Worm (Caenorhabditis elegans) whole organism, L4 larva: ENCODE measurements around the gene mfsd-6.

Experiments
- F49E8.2 ChIP-seq: sonication (generic microtip); optimal IDR thresholded peaks from 2 replicates; lab custom pipeline; 2016; ENCODE audit warnings: missing compliant biosample characterization, mild to moderate bottlenecking, missing genetic modification characterization, borderline replicate concordance
- ZK337.2 ChIP-seq: fragments of 200-800 bp; sonication (Bioruptor generic); IDR thresholded peaks from 2 replicates; pipeline ENCODE4 v1.3.6; 2022; ENCODE audit warnings: missing genetic modification reagents, missing genetic modification characterization, missing compliant biosample characterization
- ama-1 ChIP-seq: fragments of 150-350 bp; optimal IDR thresholded peaks from 2 replicates; lab custom pipeline; 2014; ENCODE audit warnings: inconsistent platforms, mixed read lengths
- ceh-62 ChIP-seq: sonication (generic microtip); optimal IDR thresholded peaks from 2 replicates; lab custom pipeline; 2017; ENCODE audit warnings: missing biosample characterization, missing genetic modification characterization
- ceh-82 ChIP-seq: sonication (generic microtip); optimal IDR thresholded peaks from 2 replicates; lab custom pipeline; 2017; ENCODE audit warnings: missing biosample characterization, missing genetic modification characterization
- ces-1 ChIP-seq: fragments of 150-350 bp; sonication (generic microtip); optimal IDR thresholded peaks from 4 replicates; lab custom pipeline; 2014; ENCODE audit warnings: missing biosample characterization, missing genetic modification reagents, missing genetic modification characterization
- duxl-1 ChIP-seq: sonication (generic microtip); optimal IDR thresholded peaks from 2 replicates; lab custom pipeline; 2016; ENCODE audit warnings: mild to moderate bottlenecking, missing genetic modification characterization, moderate library complexity, missing compliant biosample characterization; ENCODE audit not compliant: poor library complexity
- fos-1 ChIP-seq: fragments of 150-350 bp; optimal IDR thresholded peaks from 2 replicates; lab custom pipeline; 2014; ENCODE audit warnings: missing biosample characterization, missing genetic modification characterization
- lin-39 ChIP-seq: fragments of 150-350 bp; optimal IDR thresholded peaks from 2 replicates; lab custom pipeline; 2014; ENCODE audit warnings: missing biosample characterization, missing genetic modification reagents, missing genetic modification characterization
- mep-1 ChIP-seq: fragments of 150-350 bp; sonication (generic microtip); optimal IDR thresholded peaks from 3 replicates; lab custom pipeline; 2014; ENCODE audit warnings: missing biosample characterization, missing genetic modification characterization
- nhr-11 ChIP-seq: fragments of 150-350 bp; optimal IDR thresholded peaks from 2 replicates; lab custom pipeline; 2014; ENCODE audit warnings: missing biosample characterization, missing genetic modification characterization
- nhr-48 ChIP-seq: sonication (generic microtip); optimal IDR thresholded peaks from 2 replicates; lab custom pipeline; 2016; ENCODE audit warnings: mild to moderate bottlenecking, missing genetic modification characterization, missing compliant biosample characterization
- zag-1 ChIP-seq: fragments of 150-350 bp; optimal IDR thresholded peaks from 2 replicates; lab custom pipeline; 2014; ENCODE audit warnings: missing biosample characterization, missing genetic modification characterization
- zfp-2 ChIP-seq: sonication (generic microtip); optimal IDR thresholded peaks from 2 replicates; lab custom pipeline; 2016; ENCODE audit warnings: mild to moderate bottlenecking, missing genetic modification characterization, missing compliant biosample characterization

- no peak for TF ChIP-seq ceh-62
- TF ChIP-seq fos-1 (tag; lab: Kevin White, UChicago): no peak
- no peak for TF ChIP-seq zfp-2
- no peak for TF ChIP-seq ceh-82 (tag; lab: Kevin White, UChicago)
- TF ChIP-seq nhr-11 (tag; lab: Kevin White, UChicago): peak; percentile 74
- no peak for TF ChIP-seq lin-39 (tag; lab: Kevin White, UChicago)
- TF ChIP-seq duxl-1: peak; percentile 22
- no peak for TF ChIP-seq ama-1 (lab: Kevin White, UChicago)
- no peak for TF ChIP-seq zag-1 (tag; lab: Kevin White, UChicago)
- no peak for TF ChIP-seq ces-1 (GFP tag; lab: Kevin White, UChicago)
- TF ChIP-seq ZK337.2 (GFP tag; lab: Robert Waterston, UW): no peak
- TF ChIP-seq F49E8.2 (tag; lab: Kevin White, UChicago): no peak
- peak; percentile 83 for TF ChIP-seq mep-1 (tag; lab: Kevin White, UChicago)
- peak; percentile 47 for TF ChIP-seq nhr-48 (tag; lab: Kevin White, UChicago)
Measured at ce11 chrIII:7570083-7570695, 9.0 kb downstream of the mfsd-6 start, which contains the start of gene R13A5.7.
